Worm (Caenorhabditis elegans) whole organism, L4/young adult: ENCODE results near the gene sri-48.
"Not testable (repeated sequence)": the region's sequence is repeated elsewhere in the genome, so short reads cannot be mapped to it uniquely, and the experiment has no call there.

Experiments used
- W03F9.2 ChIP-seq: fragments of 150-350 bp; optimal IDR thresholded peaks from 2 replicates; lab custom pipeline; 2014; ENCODE audit warnings: missing biosample characterization, missing genetic modification characterization
- dao-5 ChIP-seq: sonication (generic microtip); optimal IDR thresholded peaks from 2 replicates; lab custom pipeline; 2016; ENCODE audit warnings: missing genotype, missing genetic modification characterization, moderate library complexity, missing compliant biosample characterization
- him-1 ChIP-seq: sonication (generic microtip); optimal IDR thresholded peaks from 2 replicates; lab custom pipeline; 2016; ENCODE audit warnings: missing genotype, missing genetic modification reagents, missing genetic modification characterization, missing compliant biosample characterization

The sri-48 gene

ce11 chrII:3201242-3201641, at the start of gene sri-48:
TSS of gene sri-48 (minus strand) at chrII:3201342.
- not testable (repeated sequence) for TF ChIP-seq dao-5, him-1, W03F9.2 (tag; lab: Kevin White, UChicago)

ce11 chrII:3250195-3250594, 49.1 kb upstream of the sri-48 start:
- TF ChIP-seq W03F9.2 (tag; lab: Kevin White, UChicago) (no peak), dao-5 (tag; lab: Kevin White, UChicago) (no peak), him-1 (tag; lab: Kevin White, UChicago) (no peak)

ce11 chrII:3249406-3249805, 48.3 kb upstream of the sri-48 start, which contains the start of gene clec-124:
TSS of gene clec-124 (plus strand) at chrII:3249706.
- TF ChIP-seq W03F9.2 (tag; lab: Kevin White, UChicago), result no peak
- TF ChIP-seq him-1 (tag; lab: Kevin White, UChicago), result no peak
- no peak for TF ChIP-seq dao-5 (tag; lab: Kevin White, UChicago)

- TF ChIP-seq dao-5 (tag; lab: Kevin White, UChicago), result no peak
- no peak for TF ChIP-seq W03F9.2 (tag; lab: Kevin White, UChicago)
- no peak for TF ChIP-seq him-1 (tag; lab: Kevin White, UChicago)
These were observed 47.0 kb upstream of the sri-48 start, which contains the start of the genes fbxc-50 and C17F4.2 for ce11 chrII:3248043-3248718. TSS of gene fbxc-50 (minus strand) at chrII:3248123. TSS of gene C17F4.2 (plus strand) at chrII:3248668.

ce11 chrII:3247556-3247955, 46.4 kb upstream of the sri-48 start:
- no peak for TF ChIP-seq W03F9.2 (tag; lab: Kevin White, UChicago)
- no peak for TF ChIP-seq dao-5 (tag; lab: Kevin White, UChicago)
- no peak for TF ChIP-seq him-1 (tag; lab: Kevin White, UChicago)

- TF ChIP-seq him-1 (tag; lab: Kevin White, UChicago) (no peak), W03F9.2 (tag; lab: Kevin White, UChicago) (no peak), dao-5 (tag; lab: Kevin White, UChicago) (no peak)
These were observed 44.7 kb upstream of the sri-48 start, which contains the start of gene C17F4.7 for ce11 chrII:3245836-3246235. TSS of gene C17F4.7 (minus strand) at chrII:3246015.

ce11 chrII:3244758-3245157, 43.6 kb upstream of the sri-48 start:
- TF ChIP-seq him-1 (tag; lab: Kevin White, UChicago) (no peak), W03F9.2 (tag; lab: Kevin White, UChicago) (no peak), dao-5 (tag; lab: Kevin White, UChicago) (no peak)

- TF ChIP-seq dao-5 (tag; lab: Kevin White, UChicago), result no peak
- no peak for TF ChIP-seq W03F9.2 (tag; lab: Kevin White, UChicago)
- no peak for TF ChIP-seq him-1 (tag; lab: Kevin White, UChicago)
These were observed 42.9 kb upstream of the sri-48 start, which contains the start of gene C17F4.12 for ce11 chrII:3244070-3244469. TSS of gene C17F4.12 (minus strand) at chrII:3244170.

ce11 chrII:3241842-3242241, 40.7 kb upstream of the sri-48 start:
- TF ChIP-seq W03F9.2 (tag; lab: Kevin White, UChicago) (no peak), dao-5 (tag; lab: Kevin White, UChicago) (no peak), him-1 (tag; lab: Kevin White, UChicago) (no peak)

ce11 chrII:3240207-3240606, 39.1 kb upstream of the sri-48 start, which contains the start of gene C17F4.3:
TSS of gene C17F4.3 (plus strand) at chrII:3240507.
- no peak for TF ChIP-seq dao-5 (tag; lab: Kevin White, UChicago)

ce11 chrII:3237038-3237521, 35.9 kb upstream of the sri-48 start, which contains the start of the genes srz-67 and C17F4.11:
TSS of gene srz-67 (minus strand) at chrII:3237138.
TSS of gene C17F4.11 (plus strand) at chrII:3237471.
- TF ChIP-seq W03F9.2 (tag; lab: Kevin White, UChicago), result no peak
- no peak for TF ChIP-seq him-1 (tag; lab: Kevin White, UChicago)
- TF ChIP-seq dao-5 (tag; lab: Kevin White, UChicago), result no peak

- no peak for TF ChIP-seq W03F9.2 (tag; lab: Kevin White, UChicago)
- TF ChIP-seq him-1 (tag; lab: Kevin White, UChicago), result no peak
- TF ChIP-seq dao-5 (tag; lab: Kevin White, UChicago), result no peak
These were observed 33.6 kb upstream of the sri-48 start, which contains the start of gene C17F4.8 for ce11 chrII:3234725-3235124. TSS of gene C17F4.8 (minus strand) at chrII:3234825.

ce11 chrII:3230422-3230821, 29.3 kb upstream of the sri-48 start, which contains the start of gene srh-297:
TSS of gene srh-297 (minus strand) at chrII:3230522.
- no peak for TF ChIP-seq W03F9.2 (tag; lab: Kevin White, UChicago)
- TF ChIP-seq him-1 (tag; lab: Kevin White, UChicago), result no peak
- TF ChIP-seq dao-5 (tag; lab: Kevin White, UChicago), result no peak
